Worm (Caenorhabditis elegans) whole organism, mixed stage, embryonic: Measurements from ENCODE around the gene C06B8.7.

Source experiments
- M03D4.4 ChIP-seq: sonication (generic microtip); optimal IDR thresholded peaks from 2 replicates; lab custom pipeline; 2017; ENCODE audit warnings: mild to moderate bottlenecking, missing genetic modification characterization, missing compliant biosample characterization
- bed-3 ChIP-seq: fragments of 200-800 bp; sonication (Bioruptor generic); optimal IDR thresholded peaks from 3 replicates; lab custom pipeline; 2018; ENCODE audit warnings: mild to moderate bottlenecking, missing genetic modification characterization, moderate library complexity, missing compliant biosample characterization
- cnd-1 ChIP-seq: fragments of 200-800 bp; sonication (Bioruptor generic); optimal IDR thresholded peaks from 2 replicates; lab custom pipeline; 2018; ENCODE audit warnings: mild to moderate bottlenecking, missing genetic modification characterization, missing compliant biosample characterization
- drap-1 ChIP-seq: fragments of 200-800 bp; sonication (Bioruptor generic); optimal IDR thresholded peaks from 3 replicates; lab custom pipeline; 2018; ENCODE audit warnings: mild to moderate bottlenecking, missing genetic modification characterization, missing compliant biosample characterization
- elt-3 ChIP-seq: fragments of 150-350 bp; optimal IDR thresholded peaks from 2 replicates; lab custom pipeline; 2014; ENCODE audit warnings: missing biosample characterization, missing genetic modification characterization
- flh-1 ChIP-seq: fragments of 200-800 bp; sonication (Bioruptor generic); optimal IDR thresholded peaks from 2 replicates; lab custom pipeline; 2018; ENCODE audit warnings: mild to moderate bottlenecking, missing genetic modification characterization, moderate library complexity, missing compliant biosample characterization
- ham-2 ChIP-seq: fragments of 200-800 bp; sonication (Bioruptor generic); optimal IDR thresholded peaks from 2 replicates; lab custom pipeline; 2018; ENCODE audit warnings: mild to moderate bottlenecking, missing genetic modification characterization, missing compliant biosample characterization
- hlh-1 ChIP-seq: fragments of 150-350 bp; optimal IDR thresholded peaks from 2 replicates; lab custom pipeline; 2014; ENCODE audit warnings: missing biosample characterization, missing genetic modification reagents, missing genetic modification characterization
- lin-32 ChIP-seq: fragments of 200-800 bp; sonication (Bioruptor generic); optimal IDR thresholded peaks from 2 replicates; lab custom pipeline; 2018; ENCODE audit warnings: mild to moderate bottlenecking, missing genetic modification characterization, missing compliant biosample characterization
- mab-5 ChIP-seq: fragments of 150-350 bp; optimal IDR thresholded peaks from 2 replicates; lab custom pipeline; 2014; ENCODE audit warnings: missing biosample characterization, missing genetic modification characterization
- mep-1 ChIP-seq: fragments of 150-350 bp; optimal IDR thresholded peaks from 2 replicates; lab custom pipeline; 2017; ENCODE audit warnings: missing biosample characterization, missing genetic modification reagents, missing genetic modification characterization, inconsistent platforms
- mls-2 ChIP-seq: sonication (generic microtip); optimal IDR thresholded peaks from 2 replicates; lab custom pipeline; 2016; ENCODE audit warnings: mild to moderate bottlenecking, missing genetic modification characterization, moderate library complexity, missing compliant biosample characterization
- nhr-12 ChIP-seq: fragments of 150-350 bp; optimal IDR thresholded peaks from 2 replicates; lab custom pipeline; 2014; ENCODE audit warnings: missing biosample characterization, missing genetic modification characterization
- nhr-237 ChIP-seq: fragments of 150-350 bp; optimal IDR thresholded peaks from 2 replicates; lab custom pipeline; 2014; ENCODE audit warnings: missing biosample characterization, missing genetic modification characterization
- nhr-76 ChIP-seq: sonication (generic microtip); optimal IDR thresholded peaks from 2 replicates; lab custom pipeline; 2017; ENCODE audit warnings: missing biosample characterization, missing genetic modification characterization
- sem-2 ChIP-seq: fragments of 200-800 bp; sonication (Bioruptor generic); optimal IDR thresholded peaks from 2 replicates; lab custom pipeline; 2018; ENCODE audit warnings: mild to moderate bottlenecking, missing genetic modification characterization, missing compliant biosample characterization
- sptf-1 ChIP-seq: sonication (generic microtip); optimal IDR thresholded peaks from 2 replicates; lab custom pipeline; 2017; ENCODE audit warnings: mild to moderate bottlenecking, missing genetic modification characterization, moderate library complexity, missing compliant biosample characterization
- unc-62 ChIP-seq: fragments of 150-350 bp; optimal IDR thresholded peaks from 2 replicates; lab custom pipeline; 2014; ENCODE audit warnings: missing biosample characterization, missing genetic modification reagents, missing genetic modification characterization

C06B8.7 gene

DNA sequence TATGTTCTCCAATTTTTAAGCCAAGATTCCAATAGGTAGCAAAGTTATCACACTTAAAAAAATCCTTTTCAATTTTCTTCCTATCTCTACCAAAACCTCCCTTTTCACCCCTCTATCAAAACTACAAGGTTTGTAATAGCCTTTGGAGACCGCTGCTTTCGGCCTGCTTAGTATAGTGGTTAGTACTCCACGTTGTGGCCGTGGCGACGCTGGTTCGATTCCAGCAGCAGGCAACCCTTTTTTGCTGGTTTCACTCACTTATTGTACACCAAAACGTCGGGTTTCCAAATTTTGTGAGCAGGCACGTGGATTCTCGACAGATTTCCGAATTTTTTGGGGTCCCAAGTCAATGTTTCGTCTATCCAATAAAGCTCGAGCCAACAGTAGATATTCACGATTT, 55.3 kb downstream of the C06B8.7 start:
- TF ChIP-seq lin-32 (peak; percentile 15), mab-5 (tag; lab: Kevin White, UChicago) (no peak), drap-1 (peak; percentile 83), M03D4.4 (tag; lab: Kevin White, UChicago) (peak; percentile 55), sem-2 (GFP tag; lab: Kevin White, UChicago) (peak; percentile 27), cnd-1 (tag; lab: Kevin White, UChicago) (peak; percentile 51), ham-2 (GFP tag; lab: Kevin White, UChicago) (peak; percentile 15), bed-3 (GFP tag; lab: Kevin White, UChicago) (peak; percentile 41), elt-3 (tag; lab: Kevin White, UChicago) (no peak), hlh-1 (peak; percentile 18), nhr-12 (no peak), sptf-1 (tag; lab: Kevin White, UChicago) (peak; percentile 69), mls-2 (tag; lab: Kevin White, UChicago) (peak; percentile 38), nhr-237 (no peak)

- TF ChIP-seq mep-1 (no peak), nhr-12 (no peak), unc-62 (GFP tag; lab: Kevin White, UChicago) (no peak)
Measured at ce11 chrV:15559047-15559446, 60.5 kb downstream of the C06B8.7 start, which contains the start of gene acr-18. acr-18 (minus strand) TSS chrV:15559147.

DNA sequence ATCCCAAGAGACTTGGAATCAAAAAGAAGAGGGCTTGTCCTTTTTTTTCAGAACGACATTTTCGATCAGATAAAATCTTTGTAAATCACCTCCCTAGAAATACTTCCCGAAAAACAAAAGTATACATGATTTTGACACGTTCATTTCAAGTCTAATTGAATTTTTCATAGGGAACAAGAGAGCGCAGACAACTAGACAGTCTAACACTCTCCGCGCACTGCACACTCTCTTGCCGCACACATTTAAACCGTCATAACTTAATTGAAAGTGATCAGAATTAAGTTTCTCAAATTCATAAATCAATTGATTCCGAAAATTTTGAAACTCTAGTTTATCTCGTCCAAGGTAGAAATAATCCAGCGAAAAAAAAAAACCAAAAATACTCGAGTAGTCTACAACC, 61.2 kb downstream of the C06B8.7 start:
- TF ChIP-seq flh-1 (GFP tag; lab: Kevin White, UChicago) (no peak), nhr-76 (tag; lab: Kevin White, UChicago) (no peak), ham-2 (GFP tag; lab: Kevin White, UChicago) (no peak), drap-1 (no peak), mls-2 (tag; lab: Kevin White, UChicago) (no peak)
